Worm (Caenorhabditis elegans) whole organism, late embryonic: Measurements from ENCODE around the gene F45D3.2.

Experiments used
- C38D4.7 ChIP-seq: fragments of 200-800 bp; sonication (Bioruptor generic); optimal IDR thresholded peaks from 2 replicates; lab custom pipeline; 2018; ENCODE audit warnings: mild to moderate bottlenecking, missing genetic modification characterization, moderate library complexity, missing compliant biosample characterization
- ahr-1 ChIP-seq: sonication (generic microtip); optimal IDR thresholded peaks from 2 replicates; lab custom pipeline; 2016; ENCODE audit warnings: missing genetic modification characterization, missing compliant biosample characterization
- ceh-18 ChIP-seq: sonication (generic microtip); optimal IDR thresholded peaks from 2 replicates; lab custom pipeline; 2016; ENCODE audit warnings: missing genetic modification characterization, missing compliant biosample characterization
- ceh-2 ChIP-seq: sonication (generic microtip); optimal IDR thresholded peaks from 2 replicates; lab custom pipeline; 2016; ENCODE audit warnings: missing genotype, missing genetic modification characterization, missing compliant biosample characterization
- ceh-22 ChIP-seq: sonication (generic microtip); optimal IDR thresholded peaks from 2 replicates; lab custom pipeline; 2017; ENCODE audit warnings: missing biosample characterization, missing genetic modification characterization
- ceh-24 ChIP-seq: sonication (generic microtip); optimal IDR thresholded peaks from 2 replicates; lab custom pipeline; 2016; ENCODE audit warnings: mild to moderate bottlenecking, missing genetic modification characterization, missing compliant biosample characterization
- ceh-34 ChIP-seq: sonication (generic microtip); optimal IDR thresholded peaks from 2 replicates; lab custom pipeline; 2016; ENCODE audit warnings: mild to moderate bottlenecking, missing genetic modification characterization, missing compliant biosample characterization
- ceh-45 ChIP-seq: fragments of 200-800 bp; sonication (Bioruptor generic); IDR thresholded peaks from 2 replicates; pipeline ENCODE4 v1.3.6; 2022; ENCODE audit warnings: missing genetic modification reagents, missing genetic modification characterization, missing compliant biosample characterization
- dve-1 ChIP-seq: sonication (generic microtip); optimal IDR thresholded peaks from 2 replicates; lab custom pipeline; 2017; ENCODE audit warnings: antibody characterized with exemption, mild to moderate bottlenecking, missing genetic modification characterization, missing compliant biosample characterization
- eyg-1 ChIP-seq: sonication (generic microtip); optimal IDR thresholded peaks from 2 replicates; lab custom pipeline; 2016; ENCODE audit warnings: missing genotype, missing genetic modification characterization, missing compliant biosample characterization
- fkh-10 ChIP-seq: fragments of 150-350 bp; optimal IDR thresholded peaks from 2 replicates; lab custom pipeline; 2014; ENCODE audit warnings: missing biosample characterization, missing genetic modification reagents, missing genetic modification characterization
- hlh-13 ChIP-seq: fragments of 200-800 bp; sonication (Bioruptor generic); optimal IDR thresholded peaks from 2 replicates; lab custom pipeline; 2018; ENCODE audit warnings: mild to moderate bottlenecking, missing genetic modification characterization, missing compliant biosample characterization
- hlh-15 ChIP-seq: sonication (generic microtip); optimal IDR thresholded peaks from 2 replicates; lab custom pipeline; 2016; ENCODE audit warnings: missing genetic modification characterization, missing compliant biosample characterization
- pat-9 ChIP-seq: fragments of 200-800 bp; sonication (Bioruptor generic); optimal IDR thresholded peaks from 2 replicates; lab custom pipeline; 2018; ENCODE audit warnings: mild to moderate bottlenecking, missing genetic modification characterization, moderate library complexity, missing compliant biosample characterization
- pha-4 ChIP-seq: fragments of 150-350 bp; optimal IDR thresholded peaks from 2 replicates; lab custom pipeline; 2018; ENCODE audit warnings: missing biosample characterization, missing genetic modification reagents, missing genetic modification characterization
- sdc-2 ChIP-seq: sonication (generic microtip); optimal IDR thresholded peaks from 2 replicates; lab custom pipeline; 2016; ENCODE audit warnings: missing genotype, missing genetic modification characterization, missing compliant biosample characterization
- sox-4 ChIP-seq: sonication (generic microtip); optimal IDR thresholded peaks from 2 replicates; lab custom pipeline; 2017; ENCODE audit warnings: mild to moderate bottlenecking, missing genetic modification characterization, inconsistent platforms, missing compliant biosample characterization
- tbx-7 ChIP-seq: sonication (generic microtip); optimal IDR thresholded peaks from 2 replicates; lab custom pipeline; 2016; ENCODE audit warnings: missing genotype, missing genetic modification characterization, missing compliant biosample characterization

Gene F45D3.2

ce11 chrV:12592379-12592778 is 51.5 kb downstream of the F45D3.2 start, which contains the start of gene C14C10.2:
TSS of gene C14C10.2 (minus strand) at chrV:12592479.
- no peak for TF ChIP-seq ceh-45
- TF ChIP-seq hlh-15 (tag; lab: Kevin White, UChicago): no peak
- TF ChIP-seq C38D4.7: no peak
- no peak for TF ChIP-seq fkh-10
- no peak for TF ChIP-seq pha-4 (tag; lab: Kevin White, UChicago)
- TF ChIP-seq dve-1 (tag; lab: Kevin White, UChicago): no peak
- no peak for TF ChIP-seq ahr-1 (tag; lab: Kevin White, UChicago)
- TF ChIP-seq eyg-1: no peak
- no peak for TF ChIP-seq ceh-34 (tag; lab: Kevin White, UChicago)
- no peak for TF ChIP-seq ceh-24
- TF ChIP-seq ceh-22: no peak
- no peak for TF ChIP-seq tbx-7 (tag; lab: Kevin White, UChicago)
- TF ChIP-seq hlh-13 (GFP tag; lab: Kevin White, UChicago): no peak
- no peak for TF ChIP-seq sox-4 (tag; lab: Kevin White, UChicago)
- no peak for TF ChIP-seq pat-9 (tag; lab: Kevin White, UChicago)
- TF ChIP-seq ceh-2 (tag; lab: Kevin White, UChicago): no peak
- TF ChIP-seq ceh-18 (tag; lab: Kevin White, UChicago): no peak
- no peak for TF ChIP-seq sdc-2 (tag; lab: Kevin White, UChicago)
- TF ChIP-seq, all 69 proteins: peak for 0
